Fruit fly (Drosophila melanogaster): ENCODE results near the gene CG12268.
A peak's percentile ranks its signal among the peaks of the same experiment; 100 is the strongest.

The CG12268 gene

dm6 chr3R:23939921-23940839 is 8.0 kb downstream of the CG12268 start (continued):
- peak; percentile 89 for TF ChIP-seq HLHmδ (GFP tag; optimal IDR thresholded peaks at IDR 0.05)
- peak in 1 of 2 experiments; percentile 71 for TF ChIP-seq Eip74EF (GFP tag; optimal IDR thresholded peaks at IDR 0.05)
- TF ChIP-seq CG13287 (GFP tag; IDR thresholded peaks at IDR 0.05; ENCODE audit: partially characterized antibody): no peak
- peak; percentile 66 for TF ChIP-seq CG33213 (GFP tag; optimal IDR thresholded peaks at IDR 0.05)
- TF ChIP-seq CG11247 (GFP tag; IDR thresholded peaks at IDR 0.05): peak; percentile 78
- peak; percentile 61 for TF ChIP-seq fd96Cb (tag; optimal IDR thresholded peaks at IDR 0.05)
- TF ChIP-seq HLH3B (GFP tag; IDR thresholded peaks at IDR 0.05): peak; percentile 78; the same call in 1 of the 2 replicates
- TF ChIP-seq vnd (GFP tag; IDR thresholded peaks at IDR 0.05; ENCODE audit: partially characterized antibody): no peak
- peak; percentile 44 for TF ChIP-seq cato (GFP tag; optimal IDR thresholded peaks at IDR 0.05; ENCODE audit: borderline replicate concordance)
- TF ChIP-seq CG12155 (GFP tag; optimal IDR thresholded peaks at IDR 0.05): peak; percentile 9
- no peak for TF ChIP-seq GATAe (GFP tag; conservative IDR thresholded peaks at IDR 0.05)
- TF ChIP-seq CG7928 (GFP tag; optimal IDR thresholded peaks at IDR 0.05): peak; percentile 51
- peak; percentile 69 for TF ChIP-seq CG15479 (GFP tag; optimal IDR thresholded peaks at IDR 0.05)
- TF ChIP-seq Spps (tag; optimal IDR thresholded peaks at IDR 0.05): peak; percentile 75
- peak; percentile 81 for TF ChIP-seq NC2β (GFP tag; optimal IDR thresholded peaks at IDR 0.05)

dm6 chr3R:23938564-23939122 is 9.6 kb downstream of the CG12268 start:
- no peak for TF ChIP-seq ttk (GFP tag; IDR thresholded peaks at IDR 0.05)
- TF ChIP-seq Pdp1 (GFP tag; optimal IDR thresholded peaks at IDR 0.05): peak in 1 of 2 experiments; percentile 93
- peak; percentile 28 for TF ChIP-seq CG17385 (GFP tag; optimal IDR thresholded peaks at IDR 0.05)
- peak; percentile 34 for TF ChIP-seq CG10543 (GFP tag; optimal IDR thresholded peaks at IDR 0.05)
- TF ChIP-seq CG6854 (GFP tag; optimal IDR thresholded peaks at IDR 0.05): peak; percentile 27
- peak; percentile 19 for TF ChIP-seq CG12071 (GFP tag; optimal IDR thresholded peaks at IDR 0.05)
- TF ChIP-seq Jarid2 (GFP tag; optimal IDR thresholded peaks at IDR 0.05): no peak
- peak; percentile 40 for TF ChIP-seq CG12769 (tag; optimal IDR thresholded peaks at IDR 0.05)
- TF ChIP-seq mirr (GFP tag; optimal IDR thresholded peaks at IDR 0.05): peak; percentile 42
- TF ChIP-seq cwo (GFP tag; optimal IDR thresholded peaks at IDR 0.05): peak; percentile 39
- peak; percentile 9 for TF ChIP-seq CG10431 (GFP tag; optimal IDR thresholded peaks at IDR 0.05)
- peak; percentile 77 for TF ChIP-seq CG34376 (GFP tag; optimal IDR thresholded peaks at IDR 0.05)
- peak; percentile 3 for TF ChIP-seq CG2678 (tag; optimal IDR thresholded peaks at IDR 0.05)
- TF ChIP-seq pros (GFP tag; optimal IDR thresholded peaks at IDR 0.05): peak; percentile 52
- no peak for TF ChIP-seq gsb-n (tag; optimal IDR thresholded peaks at IDR 0.05)
- TF ChIP-seq exex (tag; optimal IDR thresholded peaks at IDR 0.05): peak; percentile 88
- peak; percentile 1 for TF ChIP-seq CG5180 (GFP tag; optimal IDR thresholded peaks at IDR 0.05)
- peak; percentile 62 for TF ChIP-seq sug (tag; optimal IDR thresholded peaks at IDR 0.05)
- TF ChIP-seq E2f2 (GFP tag; IDR thresholded peaks at IDR 0.05): peak; percentile 13; the same call in 1 of the 2 replicates
- no peak for TF ChIP-seq tio (GFP tag; optimal IDR thresholded peaks at IDR 0.05)
- TF ChIP-seq GATAe (GFP tag; conservative IDR thresholded peaks at IDR 0.05): peak; percentile 25; the same call in 1 of the 2 replicates
- TF ChIP-seq chm (GFP tag; IDR thresholded peaks at IDR 0.05): 0 out of 2 replicates have a peak, but pooled peaks have one; percentile 12
- no peak for TF ChIP-seq CG7745 (tag; optimal IDR thresholded peaks at IDR 0.05)

All from whole organism, embryonic.